Worm (Caenorhabditis elegans): ENCODE measurements around the gene C34C12.1.

Gene C34C12.1

ce11 chrIII:3505051-3505548 lies 51.0 kb downstream of the C34C12.1 start, which contains the start of gene lias-1 (continued):
- no peak for TF ChIP-seq lin-11 (tag; optimal IDR thresholded peaks at IDR 0.05)
- TF ChIP-seq pha-2 (tag; optimal IDR thresholded peaks at IDR 0.05), result no peak
- peak; percentile 35 for TF ChIP-seq madf-2 (tag; optimal IDR thresholded peaks at IDR 0.05)
- TF ChIP-seq ceh-48 (tag; optimal IDR thresholded peaks at IDR 0.05), result peak; percentile 5
- TF ChIP-seq elt-4 (tag; optimal IDR thresholded peaks at IDR 0.05), result no peak
- peak; percentile 48 for TF ChIP-seq hlh-30 (tag; optimal IDR thresholded peaks at IDR 0.05; ENCODE audit: insufficient read depth)
- TF ChIP-seq che-1 (tag; optimal IDR thresholded peaks at IDR 0.05), result no peak
- no peak for TF ChIP-seq hlh-15 (tag; optimal IDR thresholded peaks at IDR 0.05)
- no peak for TF ChIP-seq elt-2 (tag; optimal IDR thresholded peaks at IDR 0.05)
- peak; percentile 54 for TF ChIP-seq ceh-30 (tag; optimal IDR thresholded peaks at IDR 0.05)
- TF ChIP-seq fkh-6 (tag; optimal IDR thresholded peaks at IDR 0.05), result no peak
- TF ChIP-seq unc-55 (GFP tag; optimal IDR thresholded peaks at IDR 0.05), result peak; percentile 54
- peak; percentile 32 for TF ChIP-seq ceh-14 (tag; optimal IDR thresholded peaks at IDR 0.05)
- TF ChIP-seq sox-4 (tag; optimal IDR thresholded peaks at IDR 0.05), result no peak
- peak; percentile 13 for TF ChIP-seq ttx-3 (tag; optimal IDR thresholded peaks at IDR 0.05)
- TF ChIP-seq zip-5 (tag; optimal IDR thresholded peaks at IDR 0.05), result no peak
- no peak for TF ChIP-seq sox-2 (GFP tag; IDR thresholded peaks at IDR 0.05)
- no peak for TF ChIP-seq pha-4 (tag; optimal IDR thresholded peaks at IDR 0.05)
- TF ChIP-seq ceh-34 (tag; optimal IDR thresholded peaks at IDR 0.05), result peak; percentile 42
- 0 out of 2 replicates have a peak, but pooled peaks have one; percentile 10 for TF ChIP-seq unc-3 (GFP tag; conservative IDR thresholded peaks at IDR 0.05)
- no peak for TF ChIP-seq unc-3 (tag; optimal IDR thresholded peaks at IDR 0.05)
- no peak for TF ChIP-seq Y22D7AL.16 (tag; optimal IDR thresholded peaks at IDR 0.05)
- no peak for TF ChIP-seq nhr-11 (tag; optimal IDR thresholded peaks at IDR 0.05)
- no peak for TF ChIP-seq ceh-9 (tag; optimal IDR thresholded peaks at IDR 0.05)

Data from whole organism, late embryonic.